Worm (Caenorhabditis elegans): ENCODE data around the gene F20A1.6.

DNA sequence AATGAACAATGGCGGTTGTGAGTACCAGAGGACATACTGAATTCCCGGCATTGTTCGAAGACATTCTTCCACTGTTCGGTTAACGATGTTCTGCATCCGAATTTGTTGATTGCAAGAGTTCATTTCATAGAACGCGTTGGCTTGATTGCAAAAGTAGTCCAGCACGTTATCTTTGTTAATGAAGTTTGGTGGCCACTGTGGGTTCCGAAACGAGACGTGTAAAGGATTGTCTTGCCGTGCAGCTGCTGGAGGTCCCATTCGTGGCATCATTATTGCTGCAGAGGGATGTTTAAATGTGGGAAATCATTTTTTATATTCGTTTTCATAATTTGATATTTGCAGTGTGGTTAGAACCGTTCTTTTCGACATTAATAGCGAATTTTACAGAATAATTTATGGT, 32.4 kb upstream of the F20A1.6 start, which contains the start of gene mdt-6:
- TF ChIP-seq nfya-1 (tag; optimal IDR thresholded peaks at IDR 0.05; ENCODE audit: borderline replicate concordance, insufficient read depth) (no peak), ceh-58 (GFP tag; IDR thresholded peaks at IDR 0.05) (no peak), B0035.1 (tag; optimal IDR thresholded peaks at IDR 0.05) (no peak), nfya-2 (GFP tag; IDR thresholded peaks at IDR 0.05) (no peak), nhr-90 (tag; optimal IDR thresholded peaks at IDR 0.05) (no peak)

Data from whole organism, young adult.